Worm (Caenorhabditis elegans) whole organism, L2 larva: ENCODE results near the gene zipt-15.

ENCODE experiments used
- ceh-16 ChIP-seq: fragments of 150-350 bp; optimal IDR thresholded peaks from 2 replicates; lab custom pipeline; 2014; ENCODE audit warnings: missing biosample characterization, missing genetic modification characterization
- elt-1 ChIP-seq: fragments of 150-350 bp; optimal IDR thresholded peaks from 2 replicates; lab custom pipeline; 2014; ENCODE audit warnings: missing biosample characterization, missing genetic modification characterization
- lin-11 ChIP-seq: fragments of 150-350 bp; sonication (generic microtip); optimal IDR thresholded peaks from 2 replicates; lab custom pipeline; 2014; ENCODE audit warnings: missing biosample characterization, missing genetic modification characterization, inconsistent platforms, mixed read lengths
- mdl-1 ChIP-seq, 2 experiments: fragments of 150-350 bp in 1 of 2; sonication (generic microtip) in 1 of 2; optimal IDR thresholded peaks; 2 replicates each; lab custom pipeline; 2017; ENCODE audit warnings: missing biosample characterization in 2 of 2, missing genetic modification characterization in 2 of 2
- nhr-237 ChIP-seq: fragments of 150-350 bp; optimal IDR thresholded peaks from 2 replicates; lab custom pipeline; 2014; ENCODE audit warnings: missing biosample characterization, missing genetic modification characterization
- snpc-4 ChIP-seq: fragments of 150-350 bp; optimal IDR thresholded peaks from 2 replicates; lab custom pipeline; 2014; ENCODE audit warnings: missing biosample characterization, missing genetic modification characterization
- unc-39 ChIP-seq: fragments of 150-350 bp; optimal IDR thresholded peaks from 2 replicates; lab custom pipeline; 2014; ENCODE audit warnings: missing biosample characterization, missing genetic modification characterization
- unc-55 ChIP-seq: fragments of 150-350 bp; sonication (generic microtip); optimal IDR thresholded peaks from 3 replicates; lab custom pipeline; 2014; ENCODE audit warnings: missing biosample characterization, missing genetic modification reagents, missing genetic modification characterization
- zag-1 ChIP-seq: fragments of 150-350 bp; optimal IDR thresholded peaks from 2 replicates; lab custom pipeline; 2014; ENCODE audit warnings: missing biosample characterization, missing genetic modification characterization
- ztf-11 ChIP-seq: sonication (generic microtip); optimal IDR thresholded peaks from 2 replicates; lab custom pipeline; 2017; ENCODE audit warnings: missing biosample characterization, missing genetic modification characterization
- ztf-4 ChIP-seq: fragments of 150-350 bp; optimal IDR thresholded peaks from 2 replicates; lab custom pipeline; 2014; ENCODE audit warnings: missing biosample characterization, missing genetic modification characterization

DNA sequence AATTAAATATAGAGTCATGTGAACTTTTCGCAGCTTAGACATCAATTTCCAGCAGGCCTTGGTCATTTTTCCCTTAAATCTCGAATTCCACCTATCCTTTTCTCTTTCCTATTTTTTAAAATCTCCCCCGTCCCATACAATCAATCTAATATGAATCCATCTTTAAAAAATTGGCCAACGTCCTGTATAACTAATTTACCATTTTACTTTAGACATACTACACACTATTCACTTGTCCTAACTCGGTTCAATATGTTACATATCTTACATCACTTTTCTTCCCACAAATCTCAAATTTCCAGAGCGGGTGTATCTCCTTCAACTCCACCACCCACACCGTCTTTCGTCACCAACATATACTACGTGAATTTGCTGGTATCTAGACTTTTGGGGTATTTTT is 20.4 kb upstream of the zipt-15 start, which contains the start of gene lgc-33:
- no peak for TF ChIP-seq nhr-237 (tag; lab: Kevin White, UChicago)
- no peak for TF ChIP-seq mdl-1 (tag; optimal IDR thresholded peaks at IDR 0.05; lab: Kevin White, UChicago)
- TF ChIP-seq ztf-11 = no peak
- TF ChIP-seq ztf-4 (tag; lab: Kevin White, UChicago) = no peak
- TF ChIP-seq unc-39 = no peak
- no peak for TF ChIP-seq lin-11 (tag; lab: Kevin White, UChicago)
- no peak for TF ChIP-seq elt-1
- TF ChIP-seq ceh-16 = no peak
- no peak for TF ChIP-seq snpc-4 (tag; lab: Kevin White, UChicago)
- TF ChIP-seq zag-1 (tag; lab: Kevin White, UChicago) = no peak
- TF ChIP-seq unc-55 (GFP tag; lab: Kevin White, UChicago) = no peak
